Fruit fly (Drosophila melanogaster): ENCODE results near the gene Ubc6.

dm6 chr3R:4951764-4952570, 515 bp downstream of the Ubc6 start:
- TF ChIP-seq psq (optimal IDR thresholded peaks at IDR 0.05) (no peak), insv (optimal IDR thresholded peaks at IDR 0.05) (no peak)
